Worm (Caenorhabditis elegans) whole organism, mixed stage, embryonic: Measurements from ENCODE around the gene F21D5.5.
"Not testable (repeated sequence)": the region's sequence is repeated elsewhere in the genome, so short reads cannot be mapped to it uniquely, and the experiment has no call there.

Source experiments
- M03D4.4 ChIP-seq: sonication (generic microtip); optimal IDR thresholded peaks from 2 replicates; lab custom pipeline; 2017; ENCODE audit warnings: mild to moderate bottlenecking, missing genetic modification characterization, missing compliant biosample characterization
- blmp-1 ChIP-seq: fragments of 150-350 bp; optimal IDR thresholded peaks from 2 replicates; lab custom pipeline; 2014; ENCODE audit warnings: missing biosample characterization, missing genetic modification characterization
- ces-1 ChIP-seq: fragments of 150-350 bp; optimal IDR thresholded peaks from 2 replicates; lab custom pipeline; 2014; ENCODE audit warnings: missing biosample characterization, missing genetic modification reagents, missing genetic modification characterization
- elt-1 ChIP-seq: sonication (generic microtip); optimal IDR thresholded peaks from 2 replicates; lab custom pipeline; 2017; ENCODE audit warnings: missing genetic modification characterization, mild to moderate bottlenecking, missing compliant biosample characterization, antibody characterized with exemption, moderate library complexity, borderline replicate concordance; ENCODE audit not compliant: insufficient read depth
- elt-3 ChIP-seq: fragments of 150-350 bp; optimal IDR thresholded peaks from 2 replicates; lab custom pipeline; 2014; ENCODE audit warnings: missing biosample characterization, missing genetic modification characterization
- nhr-76 ChIP-seq: sonication (generic microtip); optimal IDR thresholded peaks from 2 replicates; lab custom pipeline; 2017; ENCODE audit warnings: missing biosample characterization, missing genetic modification characterization
- pha-4 ChIP-seq: fragments of 150-350 bp; optimal IDR thresholded peaks from 2 replicates; lab custom pipeline; 2018; ENCODE audit warnings: missing biosample characterization, missing genetic modification reagents, missing genetic modification characterization
- unc-62 ChIP-seq: fragments of 150-350 bp; optimal IDR thresholded peaks from 2 replicates; lab custom pipeline; 2014; ENCODE audit warnings: missing biosample characterization, missing genetic modification reagents, missing genetic modification characterization
- ztf-11 ChIP-seq: fragments of 150-350 bp; optimal IDR thresholded peaks from 2 replicates; lab custom pipeline; 2014; ENCODE audit warnings: missing biosample characterization, missing genetic modification characterization

DNA sequence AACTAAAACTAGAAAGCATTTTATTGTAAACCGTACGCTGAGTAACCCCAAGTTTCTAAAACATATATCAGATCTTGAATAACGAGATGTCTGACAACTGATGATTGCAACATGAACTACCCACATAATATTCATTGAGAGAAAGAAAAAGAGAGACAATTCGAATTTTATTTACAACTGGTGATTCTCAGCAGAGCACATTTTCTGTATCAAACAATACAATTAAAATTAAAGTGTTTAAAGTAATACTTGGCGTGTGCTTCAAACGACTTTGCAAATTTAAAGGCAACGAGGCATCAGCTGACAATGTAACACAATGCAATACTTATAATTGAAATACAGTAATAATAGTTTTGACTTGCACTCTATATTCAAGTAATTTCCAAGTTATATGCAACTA is 48.9 kb upstream of the F21D5.5 start, which contains the start of gene C33D9.10:
- not testable (repeated sequence) for TF ChIP-seq blmp-1 (tag; lab: Kevin White, UChicago); elt-1 (tag; lab: Kevin White, UChicago); ces-1 (GFP tag; lab: Kevin White, UChicago); pha-4 (tag; lab: Kevin White, UChicago); ztf-11; M03D4.4 (tag; lab: Kevin White, UChicago); elt-3 (tag; lab: Kevin White, UChicago); nhr-76 (tag; lab: Kevin White, UChicago); unc-62 (GFP tag; lab: Kevin White, UChicago)
